Worm (Caenorhabditis elegans) whole organism, young adult: ENCODE measurements around the gene C54D10.3.

Experiments
- B0035.1 ChIP-seq: sonication (generic microtip); optimal IDR thresholded peaks from 2 replicates; lab custom pipeline; 2016; ENCODE audit warnings: missing genetic modification characterization, mild to moderate bottlenecking, missing compliant biosample characterization, missing genotype, missing genetic modification reagents
- K11D2.4 ChIP-seq: fragments of 200-800 bp; sonication (Bioruptor generic); IDR thresholded peaks from 2 replicates; pipeline ENCODE4 v1.3.6; 2022; ENCODE audit warnings: missing genetic modification reagents, missing genetic modification characterization, missing compliant biosample characterization
- T26A5.8 ChIP-seq: sonication (generic microtip); optimal IDR thresholded peaks from 2 replicates; lab custom pipeline; 2016; ENCODE audit warnings: missing genetic modification characterization, missing compliant biosample characterization
- ama-1 ChIP-seq, 3 experiments: fragments of 150-350 bp in 1 of 3; sonication (generic microtip) in 2 of 3; optimal IDR thresholded peaks; 2 replicates each; lab custom pipeline; 2014 to 2018; ENCODE audit warnings: missing biosample characterization in 2 of 3, missing genetic modification characterization in 2 of 3, missing genetic modification reagents in 2 of 3
- aptf-3 ChIP-seq: fragments of 200-800 bp; sonication (Bioruptor generic); IDR thresholded peaks from 2 replicates; pipeline ENCODE4 v1.3.6; 2022; ENCODE audit warnings: missing genetic modification characterization, missing compliant biosample characterization
- ccch-3 ChIP-seq: fragments of 200-800 bp; sonication (Bioruptor generic); optimal IDR thresholded peaks from 2 replicates; lab custom pipeline; 2018; ENCODE audit warnings: mild to moderate bottlenecking, missing genetic modification characterization, missing compliant biosample characterization
- lin-40 ChIP-seq: sonication (generic microtip); optimal IDR thresholded peaks from 2 replicates; lab custom pipeline; 2016; ENCODE audit warnings: missing genetic modification characterization, mild to moderate bottlenecking, missing compliant biosample characterization, missing genotype, missing genetic modification reagents
- lsl-1 ChIP-seq: fragments of 200-800 bp; sonication (Bioruptor generic); optimal IDR thresholded peaks from 2 replicates; lab custom pipeline; 2018; ENCODE audit warnings: mild to moderate bottlenecking, missing genetic modification characterization, moderate library complexity, missing compliant biosample characterization
- nfya-1 ChIP-seq: sonication (generic microtip); optimal IDR thresholded peaks from 2 replicates; lab custom pipeline; 2017; ENCODE audit warnings: antibody characterized with exemption, missing compliant biosample characterization, missing genetic modification characterization, borderline replicate concordance; ENCODE audit not compliant: insufficient read depth
- pha-4 ChIP-seq: fragments of 150-350 bp; sonication (generic microtip); optimal IDR thresholded peaks from 2 replicates; lab custom pipeline; 2014; ENCODE audit warnings: missing biosample characterization, missing genetic modification reagents, missing genetic modification characterization
- rec-8 ChIP-seq, 2 experiments: sonication (generic microtip); optimal IDR thresholded peaks; 2 replicates each; lab custom pipeline; 2016; ENCODE audit warnings: mild to moderate bottlenecking in 2 of 2, missing genetic modification characterization in 2 of 2, missing genetic modification reagents in 2 of 2, missing genotype in 2 of 2, missing biosample characterization in 1 of 2, missing compliant biosample characterization in 1 of 2, moderate library complexity in 1 of 2
- unc-62 ChIP-seq: fragments of 150-350 bp; optimal IDR thresholded peaks from 2 replicates; lab custom pipeline; 2014; ENCODE audit warnings: missing biosample characterization, missing genetic modification reagents, missing genetic modification characterization

DNA sequence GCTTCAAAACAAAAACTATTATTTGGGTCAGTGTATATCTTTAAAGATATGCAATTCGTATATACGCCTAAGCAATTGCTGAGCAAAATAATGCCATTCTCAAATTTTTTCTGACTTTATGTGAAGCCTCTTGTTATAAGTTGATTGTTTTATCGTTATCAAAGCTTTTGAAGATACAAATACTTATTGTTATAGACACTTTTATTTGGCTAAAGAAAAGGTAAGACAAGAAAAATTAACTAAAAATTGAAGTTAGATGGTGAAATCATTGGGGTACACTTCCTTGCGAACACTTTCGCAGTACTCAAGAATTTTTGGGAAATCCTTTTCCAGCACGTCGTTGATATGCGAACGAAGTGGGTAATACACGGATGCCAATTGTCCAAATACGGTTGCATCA is 6.1 kb upstream of the C54D10.3 start:
- TF ChIP-seq rec-8 (tag; optimal IDR thresholded peaks at IDR 0.05; lab: Kevin White, UChicago), result no peak
- no peak for TF ChIP-seq ccch-3 (GFP tag; lab: Kevin White, UChicago)
- TF ChIP-seq lsl-1, result no peak
- no peak for TF ChIP-seq aptf-3 (GFP tag; lab: Robert Waterston, UW)
- TF ChIP-seq unc-62, result no peak
- TF ChIP-seq pha-4 (tag; lab: Kevin White, UChicago), result no peak
- TF ChIP-seq B0035.1 (tag; lab: Kevin White, UChicago), result no peak
- no peak for TF ChIP-seq T26A5.8 (tag; lab: Kevin White, UChicago)
- TF ChIP-seq nfya-1 (tag; lab: Kevin White, UChicago), result no peak
- no peak for TF ChIP-seq ama-1 (optimal IDR thresholded peaks at IDR 0.05; lab: Kevin White, UChicago)
- no peak for TF ChIP-seq ama-1 (GFP tag; optimal IDR thresholded peaks at IDR 0.05; lab: Kevin White, UChicago)
- TF ChIP-seq lin-40 (tag; lab: Kevin White, UChicago), result no peak
- no peak for TF ChIP-seq K11D2.4
